Fruit fly (Drosophila melanogaster) whole organism, embryonic: ENCODE measurements around the gene Tom40.

Experiments
- Adf1 ChIP-seq: fragments of 200-800 bp; sonication (Bioruptor generic); IDR thresholded peaks from 2 replicates; pipeline ENCODE4 v1.3.6; 2022; ENCODE audit warnings: missing biosample characterization, missing genetic modification characterization
- Bdp1 ChIP-seq: fragments of 200-800 bp; sonication (Bioruptor generic); optimal IDR thresholded peaks from 3 replicates; lab custom pipeline; 2016; ENCODE audit warnings: missing biosample characterization, missing genetic modification characterization
- CG11560 ChIP-seq: fragments of 200-800 bp; sonication (Bioruptor generic); IDR thresholded peaks from 3 replicates; pipeline ENCODE4 v1.3.6; 2022; ENCODE audit warnings: missing biosample characterization, missing genetic modification characterization
- CG12071 ChIP-seq: fragments of 200-800 bp; sonication (Bioruptor generic); optimal IDR thresholded peaks from 3 replicates; lab custom pipeline; 2018; ENCODE audit warnings: missing biosample characterization, mild to moderate bottlenecking, missing genetic modification characterization
- CG12155 ChIP-seq: fragments of 200-800 bp; sonication (Bioruptor generic); optimal IDR thresholded peaks from 3 replicates; lab custom pipeline; 2016; ENCODE audit warnings: missing biosample characterization, missing genetic modification characterization
- CG14014 ChIP-seq: fragments of 200-800 bp; sonication (Bioruptor generic); IDR thresholded peaks from 2 replicates; pipeline ENCODE4 v1.3.6; 2022; ENCODE audit warnings: missing biosample characterization, missing genetic modification characterization
- CG15514 ChIP-seq: fragments of 200-800 bp; sonication (Bioruptor generic); optimal IDR thresholded peaks from 3 replicates; lab custom pipeline; 2017; ENCODE audit warnings: missing biosample characterization, missing genetic modification characterization, mild to moderate bottlenecking, moderate library complexity, missing genetic modification reagents
- CG17829 ChIP-seq: fragments of 200-800 bp; optimal IDR thresholded peaks from 2 replicates; lab custom pipeline; 2019; ENCODE audit warnings: missing biosample characterization, mild to moderate bottlenecking, missing genetic modification characterization, moderate library complexity
- CG1832 ChIP-seq: fragments of 200-800 bp; sonication (Bioruptor generic); optimal IDR thresholded peaks from 2 replicates; lab custom pipeline; 2017; ENCODE audit warnings: missing biosample characterization, mild to moderate bottlenecking, missing genetic modification characterization, inconsistent platforms
- CG18619 ChIP-seq: fragments of 200-800 bp; sonication (Bioruptor generic); optimal IDR thresholded peaks from 3 replicates; lab custom pipeline; 2017; ENCODE audit warnings: missing biosample characterization, mild to moderate bottlenecking, missing genetic modification characterization
- CG2199 ChIP-seq: fragments of 200-800 bp; sonication (Bioruptor generic); IDR thresholded peaks from 3 replicates; pipeline ENCODE4 v1.3.6; 2022; ENCODE audit warnings: missing biosample characterization, missing genetic modification characterization
- CG33213 ChIP-seq: fragments of 200-800 bp; sonication (Bioruptor generic); optimal IDR thresholded peaks from 3 replicates; lab custom pipeline; 2016; ENCODE audit warnings: missing biosample characterization, missing genetic modification characterization
- CG33557 ChIP-seq: fragments of 200-800 bp; sonication (Bioruptor generic); optimal IDR thresholded peaks from 2 replicates; lab custom pipeline; 2019; ENCODE audit warnings: missing biosample characterization, mild to moderate bottlenecking, missing genetic modification characterization, moderate library complexity
- CG3847 ChIP-seq: fragments of 200-800 bp; sonication (Bioruptor generic); IDR thresholded peaks from 2 replicates; pipeline ENCODE4 v1.3.6; 2022; ENCODE audit warnings: missing biosample characterization, missing genetic modification characterization
- CG4707 ChIP-seq: fragments of 200-800 bp; sonication (Bioruptor generic); optimal IDR thresholded peaks from 2 replicates; lab custom pipeline; 2018; ENCODE audit warnings: missing biosample characterization, mild to moderate bottlenecking, missing genetic modification characterization, moderate library complexity
- CG4730 ChIP-seq: fragments of 200-800 bp; sonication (Bioruptor generic); IDR thresholded peaks from 2 replicates; pipeline ENCODE4 v1.3.6; 2022; ENCODE audit warnings: missing biosample characterization, missing genetic modification characterization
- CG5245 ChIP-seq: fragments of 200-800 bp; sonication (Bioruptor generic); optimal IDR thresholded peaks from 3 replicates; lab custom pipeline; 2016; ENCODE audit warnings: missing biosample characterization, missing genetic modification characterization
- CG6175 ChIP-seq: fragments of 200-800 bp; sonication (Bioruptor generic); IDR thresholded peaks from 3 replicates; pipeline ENCODE4 v1.3.6; 2022; ENCODE audit warnings: missing biosample characterization, missing genetic modification characterization
- CG6654 ChIP-seq: fragments of 200-800 bp; sonication (Bioruptor generic); optimal IDR thresholded peaks from 2 replicates; lab custom pipeline; 2017; ENCODE audit warnings: missing biosample characterization, mild to moderate bottlenecking, missing genetic modification characterization
- CG7271 ChIP-seq: fragments of 200-800 bp; sonication (Bioruptor generic); optimal IDR thresholded peaks from 2 replicates; lab custom pipeline; 2018; ENCODE audit warnings: missing biosample characterization, mild to moderate bottlenecking, missing genetic modification characterization, moderate library complexity
- CG8944 ChIP-seq: fragments of 200-800 bp; sonication (Bioruptor generic); optimal IDR thresholded peaks from 3 replicates; lab custom pipeline; 2016; ENCODE audit warnings: missing biosample characterization, missing genetic modification characterization
- Hr78 ChIP-seq, 2 experiments: fragments of 200-800 bp in 1 of 2; fragments of >200 bp in 1 of 2; sonication (Bioruptor generic) in 1 of 2; optimal IDR thresholded peaks; 2 replicates each; lab custom pipeline; 2017 to 2019; ENCODE audit warnings: missing biosample characterization in 2 of 2, missing genetic modification characterization in 2 of 2, mild to moderate bottlenecking in 1 of 2, moderate library complexity in 1 of 2
- Jarid2 ChIP-seq: fragments of 200-800 bp; sonication (Bioruptor generic); optimal IDR thresholded peaks from 3 replicates; lab custom pipeline; 2017; ENCODE audit warnings: mild to moderate bottlenecking, missing biosample characterization, missing genetic modification reagents, missing genetic modification characterization
- NC2α ChIP-seq: fragments of 200-800 bp; sonication (Bioruptor generic); optimal IDR thresholded peaks from 2 replicates; lab custom pipeline; 2016; ENCODE audit warnings: missing biosample characterization, missing genetic modification characterization
- Rfx ChIP-seq: fragments of 200-800 bp; sonication (Bioruptor generic); IDR thresholded peaks from 2 replicates; pipeline ENCODE4 v1.3.6; 2022; ENCODE audit warnings: missing biosample characterization, missing genetic modification characterization
- ash1 ChIP-seq: fragments of 200-800 bp; sonication (Bioruptor generic); optimal IDR thresholded peaks from 2 replicates; lab custom pipeline; 2018; ENCODE audit warnings: missing biosample characterization, mild to moderate bottlenecking, missing genetic modification characterization
- ato ChIP-seq: fragments of 200-800 bp; sonication (Bioruptor generic); IDR thresholded peaks from 2 replicates; pipeline ENCODE4 v1.3.6; 2022; ENCODE audit warnings: missing biosample characterization, missing genetic modification characterization; ENCODE audit not compliant: partially characterized antibody
- bowl ChIP-seq: fragments of 200-800 bp; sonication (Bioruptor generic); IDR thresholded peaks from 2 replicates; pipeline ENCODE4 v1.3.6; 2022; ENCODE audit warnings: missing biosample characterization, missing genetic modification characterization
- chinmo ChIP-seq: fragments of 200-800 bp; sonication (Bioruptor generic); IDR thresholded peaks from 4 replicates; pipeline ENCODE4 v1.3.6; 2022; ENCODE audit warnings: missing biosample characterization, missing genetic modification characterization; ENCODE audit not compliant: partially characterized antibody
- chm ChIP-seq: fragments of 200-800 bp; sonication (Bioruptor generic); IDR thresholded peaks from 2 replicates; pipeline ENCODE4 v1.3.6; 2022; ENCODE audit warnings: missing biosample characterization, missing genetic modification characterization
- chn ChIP-seq: fragments of 200-800 bp; sonication (Bioruptor generic); optimal IDR thresholded peaks from 2 replicates; lab custom pipeline; 2016; ENCODE audit warnings: missing biosample characterization, missing genetic modification characterization
- dpn ChIP-seq, 2 experiments: fragments of 200-800 bp; sonication (Bioruptor generic); optimal IDR thresholded peaks; 3 replicates each; lab custom pipeline; 2016; ENCODE audit warnings: missing biosample characterization in 2 of 2, missing genetic modification characterization in 2 of 2
- esg ChIP-seq: fragments of 200-800 bp; sonication (Bioruptor generic); conservative IDR thresholded peaks from 2 replicates; pipeline ENCODE4 v1.3.6; 2022; ENCODE audit warnings: missing biosample characterization, missing genetic modification characterization
- fd64A ChIP-seq: fragments of 200-800 bp; sonication (Bioruptor generic); optimal IDR thresholded peaks from 3 replicates; lab custom pipeline; 2018; ENCODE audit warnings: missing biosample characterization, mild to moderate bottlenecking, missing genetic modification characterization
- fu2 ChIP-seq: fragments of 200-800 bp; sonication (Bioruptor generic); optimal IDR thresholded peaks from 2 replicates; lab custom pipeline; 2016; ENCODE audit warnings: missing biosample characterization, missing genetic modification characterization
- grn ChIP-seq: fragments of 200-800 bp; sonication (Bioruptor generic); optimal IDR thresholded peaks from 3 replicates; lab custom pipeline; 2017; ENCODE audit warnings: missing biosample characterization, missing genetic modification characterization
- jigr1 ChIP-seq: fragments of 200-800 bp; sonication (Bioruptor generic); IDR thresholded peaks from 3 replicates; pipeline ENCODE4 v1.3.6; 2022; ENCODE audit warnings: missing biosample characterization, missing genetic modification characterization
- kni ChIP-seq: fragments of 200-800 bp; sonication (Bioruptor generic); optimal IDR thresholded peaks from 3 replicates; lab custom pipeline; 2017; ENCODE audit warnings: mild to moderate bottlenecking, missing biosample characterization, missing genetic modification reagents, missing genetic modification characterization
- maf-S ChIP-seq: fragments of 200-800 bp; sonication (Bioruptor generic); optimal IDR thresholded peaks from 2 replicates; lab custom pipeline; 2016; ENCODE audit warnings: missing biosample characterization, missing genetic modification characterization
- nerfin-2 ChIP-seq: fragments of 200-800 bp; sonication (Bioruptor generic); IDR thresholded peaks from 2 replicates; pipeline ENCODE4 v1.3.6; 2022; ENCODE audit warnings: missing biosample characterization, missing genetic modification characterization; ENCODE audit not compliant: partially characterized antibody
- onecut ChIP-seq: fragments of 200-800 bp; sonication (Bioruptor generic); IDR thresholded peaks from 2 replicates; pipeline ENCODE4 v1.3.6; 2022; ENCODE audit warnings: missing biosample characterization, missing genetic modification characterization
- run ChIP-seq: fragments of 200-800 bp; sonication (Bioruptor generic); optimal IDR thresholded peaks from 3 replicates; lab custom pipeline; 2018; ENCODE audit warnings: missing biosample characterization, mild to moderate bottlenecking, missing genetic modification characterization
- sd ChIP-seq: fragments of 200-800 bp; sonication (Bioruptor generic); optimal IDR thresholded peaks from 3 replicates; lab custom pipeline; 2018; ENCODE audit warnings: missing biosample characterization, mild to moderate bottlenecking, missing genetic modification characterization, moderate library complexity
- so ChIP-seq: fragments of 200-800 bp; sonication (Bioruptor generic); IDR thresholded peaks from 3 replicates; pipeline ENCODE4 v1.3.6; 2022; ENCODE audit warnings: missing biosample characterization, missing genetic modification characterization
- sqz ChIP-seq: fragments of 200-800 bp; sonication (Bioruptor generic); optimal IDR thresholded peaks from 3 replicates; lab custom pipeline; 2018; ENCODE audit warnings: missing biosample characterization, mild to moderate bottlenecking, missing genetic modification characterization
- stwl ChIP-seq: fragments of 200-800 bp; sonication (Bioruptor generic); optimal IDR thresholded peaks from 3 replicates; lab custom pipeline; 2018; ENCODE audit warnings: missing biosample characterization, mild to moderate bottlenecking, missing genetic modification characterization, moderate library complexity
- zen2 ChIP-seq: fragments of 200-800 bp; sonication (Bioruptor generic); IDR thresholded peaks from 3 replicates; pipeline ENCODE4 v1.3.6; 2022; ENCODE audit warnings: missing biosample characterization, missing genetic modification characterization; ENCODE audit not compliant: partially characterized antibody

The Tom40 gene

dm6 chrX:7698000-7698896, 38.4 kb upstream of the Tom40 start (continued):
- TF ChIP-seq onecut (GFP tag; lab: Robert Waterston, UW) (peak; percentile 89), CG6175 (GFP tag; lab: Robert Waterston, UW) (peak; percentile 93), Jarid2 (GFP tag; lab: Kevin White, UChicago) (peak; percentile 77), CG33557 (peak; percentile 54), chinmo (GFP tag; lab: Robert Waterston, UW) (0 out of 4 replicates have a peak, but pooled peaks have one; percentile 19), CG15514 (GFP tag; lab: Kevin White, UChicago) (peak; percentile 89), stwl (tag; lab: Kevin White, UChicago) (no peak), maf-S (GFP tag; lab: Kevin White, UChicago) (peak; percentile 86), chm (GFP tag; lab: Robert Waterston, UW) (peak; percentile 90), sd (peak; percentile 95), esg (GFP tag; lab: Robert Waterston, UW) (peak; percentile 95), Bdp1 (GFP tag; lab: Kevin White, UChicago) (peak; percentile 75), fu2 (GFP tag; lab: Kevin White, UChicago) (peak; percentile 88), CG2199 (peak; percentile 85; the same call in 1 of the 3 replicates), CG12155 (peak; percentile 91), CG4707 (GFP tag; lab: Kevin White, UChicago) (peak; percentile 81), bowl (GFP tag; lab: Robert Waterston, UW) (peak; percentile 88), CG17829 (tag; lab: Kevin White, UChicago) (peak; percentile 96), CG7271 (tag; lab: Kevin White, UChicago) (peak; percentile 61), Hr78 (GFP tag; optimal IDR thresholded peaks at IDR 0.05; lab: Kevin White, UChicago) (peak in 1 of 2 experiments; percentile 84), CG3847 (GFP tag; lab: Robert Waterston, UW) (peak; percentile 95), so (peak; percentile 96), CG1832 (GFP tag; lab: Kevin White, UChicago) (no peak), CG6654 (GFP tag; lab: Kevin White, UChicago) (peak; percentile 81), dpn (GFP tag; optimal IDR thresholded peaks at IDR 0.05; lab: Kevin White, UChicago) (peak; percentile 91 to 95), nerfin-2 (no peak), Rfx (GFP tag; lab: Robert Waterston, UW) (peak; percentile 97), ato (GFP tag; lab: Robert Waterston, UW) (no peak), grn (GFP tag; lab: Kevin White, UChicago) (peak; percentile 72), kni (GFP tag; lab: Kevin White, UChicago) (peak; percentile 61), CG8944 (GFP tag; lab: Kevin White, UChicago) (peak; percentile 83), CG33213 (GFP tag; lab: Kevin White, UChicago) (peak; percentile 74), CG5245 (peak; percentile 88), ash1 (GFP tag; lab: Kevin White, UChicago) (no peak), Adf1 (GFP tag; lab: Robert Waterston, UW) (peak; percentile 81), chn (GFP tag; lab: Kevin White, UChicago) (peak; percentile 81), CG14014 (peak; percentile 96), NC2α (GFP tag; lab: Kevin White, UChicago) (peak; percentile 74), CG18619 (peak; percentile 96), jigr1 (peak; percentile 88), run (peak; percentile 94), CG12071 (GFP tag; lab: Kevin White, UChicago) (peak; percentile 93), CG4730 (GFP tag; lab: Robert Waterston, UW) (peak; percentile 93), sqz (GFP tag; lab: Kevin White, UChicago) (peak; percentile 93), CG11560 (tag; lab: Robert Waterston, UW) (peak; percentile 85), fd64A (GFP tag; lab: Kevin White, UChicago) (peak; percentile 74), zen2 (GFP tag; lab: Robert Waterston, UW) (no peak)
